Fruit fly (Drosophila melanogaster) whole organism, pupa: ENCODE measurements around the gene kirre.

Source experiments
- CG10348 ChIP-seq: fragments of 200-800 bp; sonication (Bioruptor generic); IDR thresholded peaks from 2 replicates; pipeline ENCODE4 v1.3.6; 2022; ENCODE audit warnings: missing biosample characterization, missing genetic modification characterization
- CG12605 ChIP-seq: fragments of 200-800 bp; sonication (Bioruptor generic); IDR thresholded peaks from 2 replicates; pipeline ENCODE4 v1.3.6; 2022; ENCODE audit warnings: missing biosample characterization, missing genetic modification characterization
- CG13204 ChIP-seq: fragments of 200-800 bp; sonication (Bioruptor generic); optimal IDR thresholded peaks from 2 replicates; lab custom pipeline; 2018; ENCODE audit warnings: missing biosample characterization, mild to moderate bottlenecking, missing genetic modification characterization, moderate library complexity
- CG14655 ChIP-seq: fragments of 200-800 bp; sonication (Bioruptor generic); optimal IDR thresholded peaks from 3 replicates; lab custom pipeline; 2017; ENCODE audit warnings: mild to moderate bottlenecking, missing biosample characterization, missing genetic modification reagents, missing genetic modification characterization
- CG15710 ChIP-seq: fragments of 200-800 bp; sonication (Bioruptor generic); optimal IDR thresholded peaks from 2 replicates; lab custom pipeline; 2018; ENCODE audit warnings: missing biosample characterization, mild to moderate bottlenecking, missing genetic modification characterization, moderate library complexity
- CG17806 ChIP-seq: fragments of 200-800 bp; sonication (Bioruptor generic); optimal IDR thresholded peaks from 2 replicates; lab custom pipeline; 2018; ENCODE audit warnings: missing biosample characterization, mild to moderate bottlenecking, missing genetic modification characterization, moderate library complexity
- CG32121 ChIP-seq: fragments of 200-800 bp; sonication (Bioruptor generic); IDR thresholded peaks from 2 replicates; pipeline ENCODE4 v1.3.6; 2022; ENCODE audit warnings: missing biosample characterization, missing genetic modification characterization
- CG34367 ChIP-seq: fragments of 200-800 bp; sonication (Bioruptor generic); optimal IDR thresholded peaks from 2 replicates; lab custom pipeline; 2018; ENCODE audit warnings: missing biosample characterization, mild to moderate bottlenecking, missing genetic modification characterization
- CG4496 ChIP-seq: fragments of 200-800 bp; sonication (Bioruptor generic); IDR thresholded peaks from 3 replicates; pipeline ENCODE4 v1.3.6; 2022; ENCODE audit warnings: missing biosample characterization, missing genetic modification characterization
- CG8159 ChIP-seq: fragments of 200-800 bp; sonication (Bioruptor generic); optimal IDR thresholded peaks from 3 replicates; lab custom pipeline; 2018; ENCODE audit warnings: missing biosample characterization, mild to moderate bottlenecking, missing genetic modification characterization, moderate library complexity
- CG8301 ChIP-seq: fragments of 200-800 bp; sonication (Bioruptor generic); optimal IDR thresholded peaks from 2 replicates; lab custom pipeline; 2018; ENCODE audit warnings: missing biosample characterization, mild to moderate bottlenecking, missing genetic modification characterization
- CG9948 ChIP-seq: fragments of 200-800 bp; sonication (Bioruptor generic); optimal IDR thresholded peaks from 2 replicates; lab custom pipeline; 2018; ENCODE audit warnings: missing biosample characterization, mild to moderate bottlenecking, missing genetic modification characterization, moderate library complexity
- D1 ChIP-seq: fragments of 200-800 bp; sonication (Bioruptor generic); optimal IDR thresholded peaks from 2 replicates; lab custom pipeline; 2018; ENCODE audit warnings: missing biosample characterization, mild to moderate bottlenecking, missing genetic modification characterization, moderate library complexity
- EcR ChIP-seq: fragments of 200-800 bp; sonication (Bioruptor generic); optimal IDR thresholded peaks from 3 replicates; lab custom pipeline; 2019; ENCODE audit warnings: missing biosample characterization, missing genetic modification characterization, mild to moderate bottlenecking, moderate library complexity, missing genetic modification reagents
- Ets98B ChIP-seq: fragments of 200-800 bp; sonication (Bioruptor generic); IDR thresholded peaks from 2 replicates; pipeline ENCODE4 v1.3.6; 2022; ENCODE audit warnings: missing biosample characterization, missing genetic modification characterization
- Pif1A ChIP-seq: fragments of 200-800 bp; sonication (Bioruptor generic); optimal IDR thresholded peaks from 3 replicates; lab custom pipeline; 2016; ENCODE audit warnings: missing biosample characterization, missing genetic modification characterization
- Pif1B ChIP-seq: fragments of 200-800 bp; sonication (Bioruptor generic); optimal IDR thresholded peaks from 3 replicates; lab custom pipeline; 2016; ENCODE audit warnings: missing biosample characterization, missing genetic modification characterization
- Snoo ChIP-seq: fragments of 200-800 bp; sonication (Bioruptor generic); optimal IDR thresholded peaks from 3 replicates; lab custom pipeline; 2017; ENCODE audit warnings: missing biosample characterization, mild to moderate bottlenecking, missing genetic modification characterization, inconsistent platforms
- fd96Ca ChIP-seq: fragments of 200-800 bp; sonication (Bioruptor generic); IDR thresholded peaks from 3 replicates; pipeline ENCODE4 v1.3.6; 2022; ENCODE audit warnings: missing biosample characterization, missing genetic modification characterization
- gl ChIP-seq: fragments of 200-800 bp; sonication (Bioruptor generic); optimal IDR thresholded peaks from 2 replicates; lab custom pipeline; 2018; ENCODE audit warnings: missing biosample characterization, mild to moderate bottlenecking, missing genetic modification characterization
- rn ChIP-seq: fragments of 200-800 bp; sonication (Bioruptor generic); IDR thresholded peaks from 2 replicates; pipeline ENCODE4 v1.3.6; 2022; ENCODE audit warnings: missing biosample characterization, missing genetic modification characterization

kirre gene

dm6 chrX:3012042-3012441 lies 271.9 kb downstream of the kirre start:
- TF ChIP-seq CG8159 (tag; lab: Kevin White, UChicago) (peak; percentile 6), Snoo (tag; lab: Kevin White, UChicago) (no peak)

- TF ChIP-seq CG32121 (GFP tag; lab: Robert Waterston, UW) (no peak), rn (GFP tag; lab: Robert Waterston, UW) (no peak), CG10348 (no peak), D1 (no peak), Snoo (tag; lab: Kevin White, UChicago) (no peak), EcR (GFP tag; lab: Kevin White, UChicago) (no peak), gl (tag; lab: Kevin White, UChicago) (no peak), CG9948 (tag; lab: Kevin White, UChicago) (no peak), CG17806 (no peak), Ets98B (GFP tag; lab: Robert Waterston, UW) (no peak)
Observed at dm6 chrX:3013276-3013675, 273.1 kb downstream of the kirre start.

dm6 chrX:3016462-3016861 lies 276.3 kb downstream of the kirre start:
- peak; percentile 86 for TF ChIP-seq gl (tag; lab: Kevin White, UChicago)
- TF ChIP-seq fd96Ca (GFP tag; lab: Robert Waterston, UW): peak; percentile 41; the same call in 1 of the 3 replicates
- peak; percentile 89 for TF ChIP-seq CG8301 (tag; lab: Kevin White, UChicago)
- peak; percentile 90 for TF ChIP-seq Pif1B (GFP tag; lab: Kevin White, UChicago)
- TF ChIP-seq CG34367 (tag; lab: Kevin White, UChicago): peak; percentile 94
- TF ChIP-seq Pif1A (GFP tag; lab: Kevin White, UChicago): peak; percentile 92
- TF ChIP-seq CG14655 (GFP tag; lab: Kevin White, UChicago): peak; percentile 88
- peak; percentile 91 for TF ChIP-seq CG9948 (tag; lab: Kevin White, UChicago)
- peak; percentile 63 for TF ChIP-seq EcR (GFP tag; lab: Kevin White, UChicago)
- peak; percentile 96 for TF ChIP-seq CG8159 (tag; lab: Kevin White, UChicago)
- peak; percentile 96 for TF ChIP-seq CG15710
- TF ChIP-seq D1: peak; percentile 77
- TF ChIP-seq CG12605 (GFP tag; lab: Robert Waterston, UW): peak; percentile 90
- peak; percentile 78 for TF ChIP-seq Snoo (tag; lab: Kevin White, UChicago)
- TF ChIP-seq Ets98B (GFP tag; lab: Robert Waterston, UW): peak; percentile 80
- TF ChIP-seq CG17806: peak; percentile 94
- 0 out of 2 replicates have a peak, but pooled peaks have one; percentile 11 for TF ChIP-seq CG10348
- peak; percentile 90 for TF ChIP-seq CG13204 (GFP tag; lab: Kevin White, UChicago)
- TF ChIP-seq rn (GFP tag; lab: Robert Waterston, UW): peak; percentile 72
- TF ChIP-seq CG32121 (GFP tag; lab: Robert Waterston, UW): peak; percentile 83
- TF ChIP-seq CG4496: peak; percentile 89

DNA sequence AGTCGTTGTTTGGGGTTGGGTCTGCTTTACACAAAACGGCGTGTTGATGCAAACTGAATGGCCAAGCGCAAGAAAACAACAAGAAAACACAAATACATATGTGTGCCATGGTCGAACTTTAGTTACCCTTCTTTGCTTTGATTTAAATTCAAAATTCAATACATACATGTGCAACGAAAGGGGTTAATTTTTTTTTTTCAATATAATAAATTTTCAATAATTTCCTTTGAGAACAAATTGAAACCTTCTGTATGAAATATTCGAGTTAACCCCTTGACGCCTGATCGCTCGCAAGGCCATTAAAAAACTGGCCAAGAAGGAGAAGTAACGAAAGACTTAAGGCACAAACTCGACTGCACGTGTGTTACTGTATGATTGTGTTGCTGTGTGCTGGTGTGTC lies 278.5 kb downstream of the kirre start:
- peak; percentile 91 for TF ChIP-seq CG14655 (GFP tag; lab: Kevin White, UChicago)
- TF ChIP-seq EcR (GFP tag; lab: Kevin White, UChicago): peak; percentile 46
- TF ChIP-seq CG10348: no peak
- peak; percentile 64 for TF ChIP-seq D1
- peak; percentile 82 for TF ChIP-seq CG8301 (tag; lab: Kevin White, UChicago)
- TF ChIP-seq Snoo (tag; lab: Kevin White, UChicago): peak; percentile 86
- TF ChIP-seq gl (tag; lab: Kevin White, UChicago): peak; percentile 81
- TF ChIP-seq CG8159 (tag; lab: Kevin White, UChicago): peak; percentile 95
- peak; percentile 86 for TF ChIP-seq CG32121 (GFP tag; lab: Robert Waterston, UW)
- TF ChIP-seq rn (GFP tag; lab: Robert Waterston, UW): peak; percentile 78
- peak; percentile 96 for TF ChIP-seq CG15710
- peak; percentile 93 for TF ChIP-seq Pif1B (GFP tag; lab: Kevin White, UChicago)
- TF ChIP-seq CG9948 (tag; lab: Kevin White, UChicago): peak; percentile 94
- TF ChIP-seq CG34367 (tag; lab: Kevin White, UChicago): peak; percentile 92
- peak; percentile 83 for TF ChIP-seq fd96Ca (GFP tag; lab: Robert Waterston, UW)
- peak; percentile 95 for TF ChIP-seq CG17806
- TF ChIP-seq Ets98B (GFP tag; lab: Robert Waterston, UW): peak; percentile 78
- TF ChIP-seq Pif1A (GFP tag; lab: Kevin White, UChicago): peak; percentile 92
- peak; percentile 82 for TF ChIP-seq CG12605 (GFP tag; lab: Robert Waterston, UW)
- peak; percentile 83 for TF ChIP-seq CG13204 (GFP tag; lab: Kevin White, UChicago)
- TF ChIP-seq CG4496: peak; percentile 90

dm6 chrX:3019334-3019978 lies 279.3 kb downstream of the kirre start:
- TF ChIP-seq CG34367 (tag; lab: Kevin White, UChicago): no peak
- 0 out of 3 replicates have a peak, but pooled peaks have one; percentile 10 for TF ChIP-seq CG4496
- TF ChIP-seq Ets98B (GFP tag; lab: Robert Waterston, UW): no peak
- no peak for TF ChIP-seq CG14655 (GFP tag; lab: Kevin White, UChicago)
- no peak for TF ChIP-seq Pif1B (GFP tag; lab: Kevin White, UChicago)
- no peak for TF ChIP-seq CG13204 (GFP tag; lab: Kevin White, UChicago)
- no peak for TF ChIP-seq CG12605 (GFP tag; lab: Robert Waterston, UW)
- no peak for TF ChIP-seq fd96Ca (GFP tag; lab: Robert Waterston, UW)
- TF ChIP-seq rn (GFP tag; lab: Robert Waterston, UW): no peak
- no peak for TF ChIP-seq CG15710
- TF ChIP-seq D1: no peak
- TF ChIP-seq CG17806: no peak
- no peak for TF ChIP-seq CG9948 (tag; lab: Kevin White, UChicago)
- no peak for TF ChIP-seq CG8301 (tag; lab: Kevin White, UChicago)
- peak; percentile 51; the same call in 1 of the 2 replicates for TF ChIP-seq CG32121 (GFP tag; lab: Robert Waterston, UW)
- no peak for TF ChIP-seq EcR (GFP tag; lab: Kevin White, UChicago)
- no peak for TF ChIP-seq gl (tag; lab: Kevin White, UChicago)
- peak; percentile 28; the same call in 1 of the 2 replicates for TF ChIP-seq CG10348
- no peak for TF ChIP-seq Snoo (tag; lab: Kevin White, UChicago)
- TF ChIP-seq CG8159 (tag; lab: Kevin White, UChicago): no peak
- no peak for TF ChIP-seq Pif1A (GFP tag; lab: Kevin White, UChicago)
